Fruit fly (Drosophila melanogaster): ENCODE data around the gene CG12746.

The CG12746 gene

dm6 chr3R:5518627-5519026, 46.0 kb upstream of the CG12746 start (continued):
- peak; percentile 60 for TF ChIP-seq chn (GFP tag; optimal IDR thresholded peaks at IDR 0.05)
- no peak for TF ChIP-seq CG15514 (GFP tag; optimal IDR thresholded peaks at IDR 0.05)
- no peak for TF ChIP-seq CG14667 (GFP tag; IDR thresholded peaks at IDR 0.05)
- peak; percentile 44; the same call in 1 of the 2 replicates for TF ChIP-seq sens-2 (GFP tag; IDR thresholded peaks at IDR 0.05)
- TF ChIP-seq gfzf (GFP tag; optimal IDR thresholded peaks at IDR 0.05) = no peak
- TF ChIP-seq tna (GFP tag; IDR thresholded peaks at IDR 0.05; ENCODE audit: partially characterized antibody) = no peak
- no peak for TF ChIP-seq CG3163 (GFP tag; optimal IDR thresholded peaks at IDR 0.05)
- TF ChIP-seq CG7745 (tag; optimal IDR thresholded peaks at IDR 0.05) = peak; percentile 85
- no peak for TF ChIP-seq fu2 (GFP tag; optimal IDR thresholded peaks at IDR 0.05)
- TF ChIP-seq CG2889 (GFP tag; IDR thresholded peaks at IDR 0.05) = peak; percentile 14; the same call in 1 of the 3 replicates
- no peak; the same call in 2 of the 3 replicates for TF ChIP-seq Aef1 (GFP tag; IDR thresholded peaks at IDR 0.05)
- 0 out of 2 replicates have a peak, but pooled peaks have one; percentile 8 for TF ChIP-seq ara (GFP tag; IDR thresholded peaks at IDR 0.05)
- TF ChIP-seq CG6175 (GFP tag; IDR thresholded peaks at IDR 0.05) = 0 out of 3 replicates have a peak, but pooled peaks have one; percentile 19
- TF ChIP-seq hb (GFP tag; IDR thresholded peaks at IDR 0.05; ENCODE audit: partially characterized antibody) = no peak
- peak; percentile 50; the same call in 1 of the 3 replicates for TF ChIP-seq so (GFP tag; IDR thresholded peaks at IDR 0.05)
- peak; percentile 21 for TF ChIP-seq odd (GFP tag; optimal IDR thresholded peaks at IDR 0.05)
- no peak for TF ChIP-seq CG7271 (tag; optimal IDR thresholded peaks at IDR 0.05)
- TF ChIP-seq CG12942 (GFP tag; optimal IDR thresholded peaks at IDR 0.05) = peak; percentile 39
- no peak for TF ChIP-seq CG10565 (GFP tag; optimal IDR thresholded peaks at IDR 0.05)
- TF ChIP-seq Myb (GFP tag; optimal IDR thresholded peaks at IDR 0.05) = peak; percentile 26
- TF ChIP-seq Xrp1 (GFP tag; IDR thresholded peaks at IDR 0.05) = peak; percentile 57
- TF ChIP-seq CG17802 (tag; optimal IDR thresholded peaks at IDR 0.05) = peak; percentile 48
- TF ChIP-seq dimm (GFP tag; IDR thresholded peaks at IDR 0.05) = no peak
- peak; percentile 54 for TF ChIP-seq grn (GFP tag; optimal IDR thresholded peaks at IDR 0.05)
- no peak for TF ChIP-seq toy (GFP tag; IDR thresholded peaks at IDR 0.05)
- TF ChIP-seq dmrt11E (tag; optimal IDR thresholded peaks at IDR 0.05) = peak; percentile 39
- TF ChIP-seq CG11247 (GFP tag; IDR thresholded peaks at IDR 0.05) = no peak
- no peak for TF ChIP-seq CG8281 (tag; optimal IDR thresholded peaks at IDR 0.05)
- 0 out of 3 replicates have a peak, but pooled peaks have one; percentile 47 for TF ChIP-seq Mrtf (GFP tag; IDR thresholded peaks at IDR 0.05)
- no peak for TF ChIP-seq Dfd (GFP tag; optimal IDR thresholded peaks at IDR 0.05)
- TF ChIP-seq kay (GFP tag; optimal IDR thresholded peaks at IDR 0.05) = no peak
- no peak for TF ChIP-seq CG9932 (GFP tag; IDR thresholded peaks at IDR 0.05)
- TF ChIP-seq crol (GFP tag; IDR thresholded peaks at IDR 0.05) = peak; percentile 31; the same call in 1 of the 2 replicates
- no peak for TF ChIP-seq tll (GFP tag; optimal IDR thresholded peaks at IDR 0.05)
- no peak for TF ChIP-seq CG9817 (tag; optimal IDR thresholded peaks at IDR 0.05)
- no peak for TF ChIP-seq sna (GFP tag; IDR thresholded peaks at IDR 0.05; ENCODE audit: partially characterized antibody)
- peak; percentile 55 for TF ChIP-seq CG17328 (GFP tag; IDR thresholded peaks at IDR 0.05)
- TF ChIP-seq Hr39 (optimal IDR thresholded peaks at IDR 0.05) = no peak
- peak; percentile 40 for TF ChIP-seq jumu (GFP tag; optimal IDR thresholded peaks at IDR 0.05)
- no peak; the same call in 2 of the 3 replicates for TF ChIP-seq croc (GFP tag; conservative IDR thresholded peaks at IDR 0.05)
- no peak for TF ChIP-seq CrebB (tag; optimal IDR thresholded peaks at IDR 0.05)
- TF ChIP-seq CG16779 (GFP tag; IDR thresholded peaks at IDR 0.05) = no peak
- no peak for TF ChIP-seq mirr (GFP tag; optimal IDR thresholded peaks at IDR 0.05)
- no peak for TF ChIP-seq gro (GFP tag; optimal IDR thresholded peaks at IDR 0.05)
- TF ChIP-seq CG9609 (GFP tag; optimal IDR thresholded peaks at IDR 0.05) = peak; percentile 45
- TF ChIP-seq vnd (GFP tag; IDR thresholded peaks at IDR 0.05; ENCODE audit: partially characterized antibody) = no peak
- peak; percentile 46 for TF ChIP-seq CG17829 (tag; optimal IDR thresholded peaks at IDR 0.05)
- TF ChIP-seq scrt (GFP tag; optimal IDR thresholded peaks at IDR 0.05) = no peak
- no peak for TF ChIP-seq CG2199 (GFP tag; IDR thresholded peaks at IDR 0.05)
- no peak for TF ChIP-seq CG10959 (GFP tag; IDR thresholded peaks at IDR 0.05)
- TF ChIP-seq CG12155 (GFP tag; optimal IDR thresholded peaks at IDR 0.05) = peak; percentile 27
- peak in 1 of 2 experiments; percentile 56 for TF ChIP-seq chif (GFP tag; optimal IDR thresholded peaks at IDR 0.05)

Measured in whole organism, embryonic.